Fruit fly (Drosophila melanogaster) whole organism, adult: ENCODE measurements around the gene CG6761.

ENCODE experiments used
- CG12768 ChIP-seq: fragments of 200-800 bp; sonication (Bioruptor generic); optimal IDR thresholded peaks from 2 replicates; lab custom pipeline; 2017; ENCODE audit warnings: missing biosample characterization, missing genetic modification characterization, mild to moderate bottlenecking, moderate library complexity, missing genetic modification reagents
- Crg-1 ChIP-seq: fragments of 200-800 bp; sonication (Bioruptor generic); optimal IDR thresholded peaks from 2 replicates; lab custom pipeline; 2016; ENCODE audit warnings: missing biosample characterization, missing genetic modification characterization
- cic ChIP-seq: fragments of 200-800 bp; sonication (Bioruptor generic); optimal IDR thresholded peaks from 2 replicates; lab custom pipeline; 2017; ENCODE audit warnings: missing biosample characterization, mild to moderate bottlenecking, missing genetic modification characterization, moderate library complexity
- kay ChIP-seq: fragments of 200-800 bp; sonication (Bioruptor generic); peaks from one replicate; lab custom pipeline; 2016; ENCODE audit warnings: missing biosample characterization, missing genetic modification characterization, borderline replicate concordance

DNA sequence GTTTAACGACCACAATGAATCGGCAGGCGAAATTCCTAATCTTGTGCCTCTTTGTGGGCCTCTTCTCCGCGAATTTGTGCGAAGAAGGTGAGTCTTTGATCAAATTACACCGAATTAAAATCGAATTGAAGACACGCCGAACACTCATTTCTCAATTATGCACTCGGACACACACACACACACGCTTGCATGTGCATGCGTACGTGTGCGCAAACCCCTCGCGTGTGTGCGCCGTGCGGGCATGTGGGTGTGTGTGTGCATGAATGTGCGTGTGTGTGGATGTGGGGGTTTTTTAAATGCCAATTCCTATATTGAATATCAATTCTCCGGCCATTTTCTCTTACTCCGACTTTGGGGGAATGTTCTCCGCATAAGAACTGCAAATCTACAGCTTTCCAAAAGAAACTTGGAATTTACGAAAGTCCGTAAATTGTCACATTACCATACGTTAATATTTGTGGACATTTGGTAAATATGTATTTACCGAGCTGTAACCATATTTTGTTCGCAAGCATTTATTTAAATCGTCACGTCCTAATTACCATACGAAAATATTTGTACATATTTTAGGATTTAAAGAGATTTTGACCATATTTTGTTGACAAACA lies 11.2 kb upstream of the CG6761 start:
- TF ChIP-seq kay (GFP tag; lab: Kevin White, UChicago) (peak; percentile 92), CG12768 (no peak), cic (GFP tag; lab: Kevin White, UChicago) (peak; percentile 87), Crg-1 (GFP tag; lab: Kevin White, UChicago) (no peak)
